ENCODE assay signal across 4 worm cellular contexts in genomic region chrIII:5678935-5679334, ce11.
TF ChIP-seq lines count a peak whose summit lies in the region.

ska-3 (minus strand) TSS chrIII:5679005.
rps-12 (plus strand) TSS chrIII:5679298.

TF ChIP-seq in whole organism, L2 larva, 48 proteins besides CTCF, POLR2A, EP300 and RAD21 (continued from another document):
- no peak for TF ChIP-seq peb-1 (tag; optimal IDR thresholded peaks at IDR 0.05; lab: Kevin White, UChicago)
- TF ChIP-seq aly-2 (tag; optimal IDR thresholded peaks at IDR 0.05; lab: Kevin White, UChicago): no peak
- peak; percentile 98 for TF ChIP-seq lin-11 (tag; optimal IDR thresholded peaks at IDR 0.05; lab: Kevin White, UChicago)
- TF ChIP-seq nhr-77 (tag; optimal IDR thresholded peaks at IDR 0.05; lab: Kevin White, UChicago): peak; percentile 94
- peak; percentile 62 for TF ChIP-seq unc-39 (tag; optimal IDR thresholded peaks at IDR 0.05; lab: Kevin White, UChicago)
- peak; percentile 98 for TF ChIP-seq F13H6.1 (tag; optimal IDR thresholded peaks at IDR 0.05; lab: Kevin White, UChicago)
- peak; percentile 94 for TF ChIP-seq snpc-4 (tag; optimal IDR thresholded peaks at IDR 0.05; lab: Kevin White, UChicago)
- TF ChIP-seq skn-1 (tag; optimal IDR thresholded peaks at IDR 0.05; lab: Kevin White, UChicago): peak; percentile 85
- peak; percentile 99 for TF ChIP-seq crh-2 (tag; optimal IDR thresholded peaks at IDR 0.05; lab: Kevin White, UChicago)
- peak; percentile 100 for TF ChIP-seq unc-55 (GFP tag; optimal IDR thresholded peaks at IDR 0.05; lab: Kevin White, UChicago)
- peak; percentile 99 for TF ChIP-seq sma-9 (GFP tag; optimal IDR thresholded peaks at IDR 0.05; lab: Kevin White, UChicago)
- TF ChIP-seq sma-9 (tag; optimal IDR thresholded peaks at IDR 0.05; lab: Kevin White, UChicago): no peak
- TF ChIP-seq mdl-1 (tag; optimal IDR thresholded peaks at IDR 0.05; lab: Kevin White, UChicago): peak; percentile 80 to 94
- peak; percentile 99 for TF ChIP-seq sem-4 (tag; optimal IDR thresholded peaks at IDR 0.05; lab: Kevin White, UChicago)
- TF ChIP-seq lsy-2 (tag; optimal IDR thresholded peaks at IDR 0.05; lab: Kevin White, UChicago): peak; percentile 94 to 98
- TF ChIP-seq gmeb-1 (tag; optimal IDR thresholded peaks at IDR 0.05; lab: Kevin White, UChicago): peak; percentile 99
- TF ChIP-seq sma-3 (GFP tag; optimal IDR thresholded peaks at IDR 0.05; lab: Kevin White, UChicago): peak; percentile 99
- TF ChIP-seq nhr-11 (tag; optimal IDR thresholded peaks at IDR 0.05; lab: Kevin White, UChicago): peak; percentile 73
- TF ChIP-seq ceh-16 (tag; optimal IDR thresholded peaks at IDR 0.05; lab: Kevin White, UChicago): peak; percentile 94
- TF ChIP-seq ama-1 (optimal IDR thresholded peaks at IDR 0.05; lab: Kevin White, UChicago): peak; percentile 88
- TF ChIP-seq ztf-4 (tag; optimal IDR thresholded peaks at IDR 0.05; lab: Kevin White, UChicago): peak; percentile 98
- TF ChIP-seq zag-1 (tag; optimal IDR thresholded peaks at IDR 0.05; lab: Kevin White, UChicago): peak; percentile 97
- TF ChIP-seq R02D3.7 (tag; optimal IDR thresholded peaks at IDR 0.05; lab: Kevin White, UChicago): peak; percentile 98
- peak; percentile 90 for TF ChIP-seq nhr-10 (tag; optimal IDR thresholded peaks at IDR 0.05; lab: Kevin White, UChicago)
- peak; percentile 85 for TF ChIP-seq Y55F3AM.14 (GFP tag; optimal IDR thresholded peaks at IDR 0.05; lab: Kevin White, UChicago)
- peak; percentile 99 for TF ChIP-seq egl-27 (tag; optimal IDR thresholded peaks at IDR 0.05; lab: Kevin White, UChicago)

TF ChIP-seq in whole organism, L4 larva, 104 proteins besides CTCF, POLR2A, EP300 and RAD21 (continued from another document and continues in another):
- TF ChIP-seq hlh-30 (tag; optimal IDR thresholded peaks at IDR 0.05; lab: Kevin White, UChicago; ENCODE audit: insufficient read depth): peak; percentile 98
- peak; percentile 98 for TF ChIP-seq rbr-2 (tag; optimal IDR thresholded peaks at IDR 0.05; lab: Kevin White, UChicago)
- TF ChIP-seq cey-2 (tag; optimal IDR thresholded peaks at IDR 0.05; lab: Kevin White, UChicago; ENCODE audit: borderline replicate concordance, insufficient read depth): peak; percentile 35
- peak; percentile 99 for TF ChIP-seq zfp-2 (tag; optimal IDR thresholded peaks at IDR 0.05; lab: Kevin White, UChicago)
- peak; percentile 69 for TF ChIP-seq mxl-2 (GFP tag; conservative IDR thresholded peaks at IDR 0.05; lab: Robert Waterston, UW)
- 0 out of 2 replicates have a peak, but pooled peaks have one; percentile 62 for TF ChIP-seq nhr-41 (GFP tag; IDR thresholded peaks at IDR 0.05; lab: Robert Waterston, UW)
- TF ChIP-seq ceh-28 (tag; optimal IDR thresholded peaks at IDR 0.05; lab: Kevin White, UChicago): peak; percentile 27
- TF ChIP-seq tag-97 (GFP tag; IDR thresholded peaks at IDR 0.05; lab: Robert Waterston, UW): no peak
- TF ChIP-seq Y5F2A.4 (GFP tag; optimal IDR thresholded peaks at IDR 0.05; lab: Kevin White, UChicago): peak; percentile 48
- peak; percentile 80 for TF ChIP-seq ces-1 (GFP tag; optimal IDR thresholded peaks at IDR 0.05; lab: Kevin White, UChicago)
- TF ChIP-seq nhr-10 (tag; optimal IDR thresholded peaks at IDR 0.05; lab: Kevin White, UChicago): peak; percentile 65
- peak; percentile 98 for TF ChIP-seq dmd-6 (GFP tag; IDR thresholded peaks at IDR 0.05; lab: Robert Waterston, UW)
- peak in 1 of 2 experiments; percentile 100 for TF ChIP-seq unc-62 (GFP tag; optimal IDR thresholded peaks at IDR 0.05 in 1 of 2; lab: Kevin White, UChicago)
- no peak for TF ChIP-seq unc-62 (tag; optimal IDR thresholded peaks at IDR 0.05; lab: Kevin White, UChicago)
- TF ChIP-seq mxl-3 (GFP tag; optimal IDR thresholded peaks at IDR 0.05; lab: Kevin White, UChicago): peak; percentile 80
- TF ChIP-seq madf-9 (GFP tag; conservative IDR thresholded peaks at IDR 0.05; lab: Robert Waterston, UW): peak; percentile 93
- peak; percentile 90 to 97 for TF ChIP-seq mdl-1 (tag; optimal IDR thresholded peaks at IDR 0.05; lab: Kevin White, UChicago)
- TF ChIP-seq lin-13 (GFP tag; optimal IDR thresholded peaks at IDR 0.05; lab: Kevin White, UChicago): peak; percentile 97
- TF ChIP-seq Y75B8A.6 (GFP tag; IDR thresholded peaks at IDR 0.05; lab: Robert Waterston, UW): peak; percentile 88
- TF ChIP-seq unc-39 (tag; optimal IDR thresholded peaks at IDR 0.05; lab: Kevin White, UChicago): no peak
- TF ChIP-seq arid-1 (GFP tag; conservative IDR thresholded peaks at IDR 0.05; lab: Robert Waterston, UW): peak; percentile 98
- peak; percentile 78 for TF ChIP-seq lin-1 (GFP tag; IDR thresholded peaks at IDR 0.05; lab: Robert Waterston, UW)
- peak; percentile 63 for TF ChIP-seq gei-8 (GFP tag; optimal IDR thresholded peaks at IDR 0.05; lab: Kevin White, UChicago)
- peak; percentile 96 for TF ChIP-seq duxl-1 (tag; optimal IDR thresholded peaks at IDR 0.05; lab: Kevin White, UChicago; ENCODE audit: poor library complexity)
- TF ChIP-seq dmd-9 (GFP tag; IDR thresholded peaks at IDR 0.05; lab: Robert Waterston, UW): peak; percentile 96
- TF ChIP-seq mes-2 (tag; optimal IDR thresholded peaks at IDR 0.05; lab: Kevin White, UChicago; ENCODE audit: poor library complexity, severe bottlenecking): peak; percentile 98
- TF ChIP-seq nhr-111 (GFP tag; optimal IDR thresholded peaks at IDR 0.05; lab: Kevin White, UChicago): no peak
- peak; percentile 94 for TF ChIP-seq pha-4 (GFP tag; IDR thresholded peaks at IDR 0.05; lab: Robert Waterston, UW)
- peak; percentile 99 for TF ChIP-seq pha-4 (tag; optimal IDR thresholded peaks at IDR 0.05; lab: Kevin White, UChicago)
- TF ChIP-seq hlh-11 (tag; optimal IDR thresholded peaks at IDR 0.05; lab: Kevin White, UChicago): peak; percentile 95
- peak; percentile 64 for TF ChIP-seq php-3 (GFP tag; IDR thresholded peaks at IDR 0.05; lab: Robert Waterston, UW)
- TF ChIP-seq dve-1 (tag; optimal IDR thresholded peaks at IDR 0.05; lab: Kevin White, UChicago; ENCODE audit: insufficient read depth): peak; percentile 100
- TF ChIP-seq F37D6.2 (tag; optimal IDR thresholded peaks at IDR 0.05; lab: Kevin White, UChicago): peak; percentile 93
- TF ChIP-seq egl-43 (GFP tag; IDR thresholded peaks at IDR 0.05; lab: Robert Waterston, UW): peak; percentile 89
- no peak for TF ChIP-seq dmd-8 (GFP tag; IDR thresholded peaks at IDR 0.05; lab: Robert Waterston, UW)

TF ChIP-seq in whole organism, late embryonic, 69 proteins besides CTCF, POLR2A, EP300 and RAD21 (continued from another document and continues in another):
- TF ChIP-seq gmeb-2 (tag; optimal IDR thresholded peaks at IDR 0.05; lab: Kevin White, UChicago): no peak
- no peak for TF ChIP-seq T23F11.4 (GFP tag; optimal IDR thresholded peaks at IDR 0.05; lab: Kevin White, UChicago)
- TF ChIP-seq hlh-8 (tag; optimal IDR thresholded peaks at IDR 0.05; lab: Kevin White, UChicago): peak; percentile 43
- peak; percentile 94 for TF ChIP-seq tbx-2 (tag; optimal IDR thresholded peaks at IDR 0.05; lab: Kevin White, UChicago)
- peak; percentile 78 for TF ChIP-seq ztf-16 (tag; optimal IDR thresholded peaks at IDR 0.05; lab: Kevin White, UChicago)
- TF ChIP-seq C08G9.2 (tag; optimal IDR thresholded peaks at IDR 0.05; lab: Kevin White, UChicago): peak; percentile 35
- TF ChIP-seq pha-4 (tag; optimal IDR thresholded peaks at IDR 0.05; lab: Kevin White, UChicago): no peak
- TF ChIP-seq sox-2 (GFP tag; IDR thresholded peaks at IDR 0.05; lab: Robert Waterston, UW): peak; percentile 24; the same call in 1 of the 2 replicates
- TF ChIP-seq ahr-1 (tag; optimal IDR thresholded peaks at IDR 0.05; lab: Kevin White, UChicago): no peak
- TF ChIP-seq C38D4.7 (GFP tag; optimal IDR thresholded peaks at IDR 0.05; lab: Kevin White, UChicago): no peak
- no peak for TF ChIP-seq zip-5 (tag; optimal IDR thresholded peaks at IDR 0.05; lab: Kevin White, UChicago)
- peak; percentile 69 for TF ChIP-seq elt-2 (tag; optimal IDR thresholded peaks at IDR 0.05; lab: Kevin White, UChicago)
- peak; percentile 78 for TF ChIP-seq nhr-11 (tag; optimal IDR thresholded peaks at IDR 0.05; lab: Kevin White, UChicago)
- TF ChIP-seq ceh-48 (tag; optimal IDR thresholded peaks at IDR 0.05; lab: Kevin White, UChicago): peak; percentile 82
- peak; percentile 74 for TF ChIP-seq unc-86 (tag; optimal IDR thresholded peaks at IDR 0.05; lab: Kevin White, UChicago)
- no peak for TF ChIP-seq ceh-22 (tag; optimal IDR thresholded peaks at IDR 0.05; lab: Kevin White, UChicago)
- peak; percentile 55 for TF ChIP-seq pha-2 (tag; optimal IDR thresholded peaks at IDR 0.05; lab: Kevin White, UChicago)
- no peak for TF ChIP-seq hlh-13 (GFP tag; optimal IDR thresholded peaks at IDR 0.05; lab: Kevin White, UChicago)
- no peak for TF ChIP-seq hlh-15 (tag; optimal IDR thresholded peaks at IDR 0.05; lab: Kevin White, UChicago)
- TF ChIP-seq lim-6 (tag; optimal IDR thresholded peaks at IDR 0.05; lab: Kevin White, UChicago): no peak
- peak; percentile 96 for TF ChIP-seq nfya-1 (tag; optimal IDR thresholded peaks at IDR 0.05; lab: Kevin White, UChicago)
- peak; percentile 74 for TF ChIP-seq pros-1 (tag; optimal IDR thresholded peaks at IDR 0.05; lab: Kevin White, UChicago)
- TF ChIP-seq pat-9 (tag; optimal IDR thresholded peaks at IDR 0.05; lab: Kevin White, UChicago): peak; percentile 58
- peak; percentile 89 for TF ChIP-seq ceh-31 (tag; optimal IDR thresholded peaks at IDR 0.05; lab: Kevin White, UChicago)
- no peak for TF ChIP-seq unc-3 (GFP tag; conservative IDR thresholded peaks at IDR 0.05; lab: Robert Waterston, UW)
- TF ChIP-seq unc-3 (tag; optimal IDR thresholded peaks at IDR 0.05; lab: Kevin White, UChicago): peak; percentile 56
- TF ChIP-seq fkh-10 (GFP tag; optimal IDR thresholded peaks at IDR 0.05; lab: Kevin White, UChicago): no peak
- no peak for TF ChIP-seq lin-11 (tag; optimal IDR thresholded peaks at IDR 0.05; lab: Kevin White, UChicago)
- TF ChIP-seq hlh-6 (tag; optimal IDR thresholded peaks at IDR 0.05; lab: Kevin White, UChicago): no peak
- no peak for TF ChIP-seq Y22D7AL.16 (tag; optimal IDR thresholded peaks at IDR 0.05; lab: Kevin White, UChicago)
- peak; percentile 95 for TF ChIP-seq ets-4 (tag; optimal IDR thresholded peaks at IDR 0.05; lab: Kevin White, UChicago)
- TF ChIP-seq ceh-9 (tag; optimal IDR thresholded peaks at IDR 0.05; lab: Kevin White, UChicago): no peak
- no peak for TF ChIP-seq pag-3 (tag; optimal IDR thresholded peaks at IDR 0.05; lab: Kevin White, UChicago; ENCODE audit: borderline replicate concordance)
- no peak for TF ChIP-seq nhr-232 (tag; optimal IDR thresholded peaks at IDR 0.05; lab: Kevin White, UChicago)
- peak; percentile 56 for TF ChIP-seq madf-2 (tag; optimal IDR thresholded peaks at IDR 0.05; lab: Kevin White, UChicago)
- peak; percentile 67 for TF ChIP-seq dmd-4 (tag; optimal IDR thresholded peaks at IDR 0.05; lab: Kevin White, UChicago; ENCODE audit: borderline replicate concordance)
- peak; percentile 90 for TF ChIP-seq ref-2 (tag; optimal IDR thresholded peaks at IDR 0.05; lab: Kevin White, UChicago)
- no peak for TF ChIP-seq eyg-1 (tag; optimal IDR thresholded peaks at IDR 0.05; lab: Kevin White, UChicago)
- TF ChIP-seq tbx-7 (tag; optimal IDR thresholded peaks at IDR 0.05; lab: Kevin White, UChicago): peak; percentile 41
- TF ChIP-seq odd-2 (tag; optimal IDR thresholded peaks at IDR 0.05; lab: Kevin White, UChicago): no peak

TF ChIP-seq in whole organism, mixed stage, embryonic, 35 proteins besides CTCF, POLR2A, EP300 and RAD21 (continued from another document):
- TF ChIP-seq tbx-8 (GFP tag; optimal IDR thresholded peaks at IDR 0.05; lab: Kevin White, UChicago): peak; percentile 55
- TF ChIP-seq blmp-1 (tag; optimal IDR thresholded peaks at IDR 0.05; lab: Kevin White, UChicago): no peak
- TF ChIP-seq hlh-1 (tag; optimal IDR thresholded peaks at IDR 0.05; lab: Kevin White, UChicago): peak; percentile 66
- TF ChIP-seq zip-8 (tag; optimal IDR thresholded peaks at IDR 0.05; lab: Kevin White, UChicago): no peak
- peak; percentile 26 for TF ChIP-seq bed-3 (GFP tag; optimal IDR thresholded peaks at IDR 0.05; lab: Kevin White, UChicago)
- TF ChIP-seq sptf-1 (tag; optimal IDR thresholded peaks at IDR 0.05; lab: Kevin White, UChicago): peak; percentile 88
TF ChIP-seq in whole organism, mixed stage, embryonic: peak in this region for 28.
